Worm (Caenorhabditis elegans): ENCODE results near the gene lov-1.

The lov-1 gene

DNA sequence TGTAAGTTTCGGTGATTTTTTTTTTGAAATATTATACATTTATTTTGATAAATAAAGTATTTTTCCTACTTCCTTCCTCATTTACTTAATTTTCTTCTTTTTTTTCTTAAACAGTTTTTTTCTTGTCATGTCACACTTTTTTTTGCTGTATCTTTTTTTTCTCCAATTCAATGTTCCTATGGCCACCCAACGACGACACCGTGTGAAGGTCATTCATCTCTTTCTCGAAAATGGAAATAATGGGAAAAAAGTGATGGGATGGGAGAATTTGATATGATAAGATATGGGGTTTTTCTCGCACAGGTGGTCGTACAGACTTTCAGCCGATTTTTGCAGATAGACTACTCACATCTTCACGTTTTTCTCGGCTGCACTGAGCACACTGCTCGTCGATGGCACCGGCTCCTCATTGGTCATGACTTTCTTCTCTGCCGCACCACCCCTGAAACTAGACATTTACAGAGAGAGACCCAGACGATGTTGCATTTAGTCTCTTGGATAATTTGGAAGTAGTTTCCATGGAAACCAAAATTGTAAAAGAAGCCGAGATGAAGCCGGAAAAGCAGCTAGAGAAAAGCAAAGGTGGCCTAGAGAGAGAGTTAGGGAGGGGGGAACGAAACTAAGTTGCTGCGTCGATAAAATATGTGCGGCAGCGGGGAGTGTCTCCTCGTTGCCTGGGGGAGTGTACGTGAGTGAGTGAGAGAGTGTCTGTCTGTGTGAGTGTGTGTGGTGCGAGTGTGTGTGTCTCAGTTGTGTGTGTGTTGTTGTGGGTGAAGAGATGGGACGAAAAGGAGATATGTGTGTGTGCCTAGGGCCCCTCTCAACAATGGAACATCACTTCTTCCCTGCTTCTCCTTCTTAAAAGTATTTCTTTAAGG, 47.5 kb upstream of the lov-1 start, which contains the start of gene daf-19 (continued):
- peak; percentile 78 for TF ChIP-seq tra-1 (GFP tag; IDR thresholded peaks at IDR 0.05)
- TF ChIP-seq nhr-102 (tag; optimal IDR thresholded peaks at IDR 0.05), result no peak
- TF ChIP-seq nhr-28 (tag; optimal IDR thresholded peaks at IDR 0.05), result peak; percentile 56
- no peak for TF ChIP-seq Y48G9A.11 (GFP tag; IDR thresholded peaks at IDR 0.05)
- TF ChIP-seq jun-1 (tag; optimal IDR thresholded peaks at IDR 0.05), result no peak
- TF ChIP-seq skn-1 (tag; optimal IDR thresholded peaks at IDR 0.05), result no peak
- no peak; the same call in 1 of the 2 replicates for TF ChIP-seq lin-1 (GFP tag; IDR thresholded peaks at IDR 0.05)
- TF ChIP-seq vab-7 (GFP tag; IDR thresholded peaks at IDR 0.05), result no peak
- no peak for TF ChIP-seq Y5F2A.4 (GFP tag; optimal IDR thresholded peaks at IDR 0.05)
- TF ChIP-seq pqm-1 (tag; optimal IDR thresholded peaks at IDR 0.05), result no peak
- TF ChIP-seq F37D6.2 (tag; optimal IDR thresholded peaks at IDR 0.05), result peak; percentile 50
- no peak for TF ChIP-seq F26F4.8 (GFP tag; conservative IDR thresholded peaks at IDR 0.05)
- peak; percentile 65 for TF ChIP-seq mes-2 (tag; optimal IDR thresholded peaks at IDR 0.05; ENCODE audit: poor library complexity, severe bottlenecking)
- peak; percentile 71 for TF ChIP-seq ama-1 (optimal IDR thresholded peaks at IDR 0.05)
- TF ChIP-seq lin-15B (tag; optimal IDR thresholded peaks at IDR 0.05), result no peak
- TF ChIP-seq Y75B8A.6 (GFP tag; IDR thresholded peaks at IDR 0.05), result no peak
- TF ChIP-seq fos-1 (tag; optimal IDR thresholded peaks at IDR 0.05), result no peak
- TF ChIP-seq lin-13 (GFP tag; optimal IDR thresholded peaks at IDR 0.05), result peak; percentile 14
- no peak; the same call in 1 of the 2 replicates for TF ChIP-seq arid-1 (GFP tag; conservative IDR thresholded peaks at IDR 0.05)
- 0 out of 2 replicates have a peak, but pooled peaks have one; percentile 56 for TF ChIP-seq T26A8.4 (GFP tag; IDR thresholded peaks at IDR 0.05)
- TF ChIP-seq mxl-2 (GFP tag; conservative IDR thresholded peaks at IDR 0.05), result no peak
- TF ChIP-seq nhr-42 (GFP tag; IDR thresholded peaks at IDR 0.05), result no peak

DNA sequence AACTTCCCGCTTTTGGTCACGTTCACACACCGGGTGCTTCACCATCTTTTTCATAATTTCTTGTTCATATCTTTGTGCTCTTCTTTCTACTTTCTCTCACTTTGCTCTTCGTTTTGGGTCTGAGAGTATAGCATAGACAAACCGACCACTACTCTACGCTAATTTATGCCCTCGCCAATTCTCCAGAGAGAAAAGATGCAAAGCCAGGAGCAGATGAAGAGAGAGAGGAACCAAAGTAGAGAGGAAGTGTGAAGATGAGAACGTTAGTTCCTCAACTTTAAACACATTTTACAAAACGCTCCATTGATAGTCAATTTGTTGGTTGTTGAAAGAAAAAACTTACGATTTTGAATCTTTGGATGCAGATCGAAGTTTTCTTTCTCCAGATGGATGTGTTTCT, 46.1 kb upstream of the lov-1 start:
- TF ChIP-seq spr-1 (tag; optimal IDR thresholded peaks at IDR 0.05), result no peak
- TF ChIP-seq dmd-8 (GFP tag; IDR thresholded peaks at IDR 0.05), result no peak
- no peak for TF ChIP-seq R02D3.7 (tag; optimal IDR thresholded peaks at IDR 0.05)
- TF ChIP-seq mes-2 (tag; optimal IDR thresholded peaks at IDR 0.05; ENCODE audit: poor library complexity, severe bottlenecking), result no peak
- no peak for TF ChIP-seq F44E2.7 (GFP tag; IDR thresholded peaks at IDR 0.05)

DNA sequence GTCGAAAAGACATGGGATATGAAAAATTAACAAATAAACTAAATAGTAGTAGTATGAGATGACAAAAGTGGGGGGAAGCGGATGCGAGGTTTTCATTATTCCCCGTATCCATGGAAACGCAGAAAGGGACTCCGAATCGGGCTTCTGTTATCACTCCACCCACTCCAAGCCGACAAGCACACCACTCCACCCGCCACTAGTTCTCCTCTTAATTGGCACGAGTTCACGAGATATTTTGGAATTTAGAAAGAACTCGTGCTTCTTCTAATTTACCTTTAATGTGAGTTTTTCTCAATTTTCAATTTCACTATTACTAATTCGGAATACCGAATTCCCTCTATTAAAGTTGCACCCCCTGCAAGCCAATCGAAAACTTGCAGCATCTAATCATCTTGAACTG, 44.7 kb upstream of the lov-1 start:
- TF ChIP-seq unc-62 (GFP tag; optimal IDR thresholded peaks at IDR 0.05 in 1 of 2) (peak in 1 of 2 experiments; percentile 29), unc-62 (tag; optimal IDR thresholded peaks at IDR 0.05) (no peak), daf-8 (GFP tag; IDR thresholded peaks at IDR 0.05) (no peak)

DNA sequence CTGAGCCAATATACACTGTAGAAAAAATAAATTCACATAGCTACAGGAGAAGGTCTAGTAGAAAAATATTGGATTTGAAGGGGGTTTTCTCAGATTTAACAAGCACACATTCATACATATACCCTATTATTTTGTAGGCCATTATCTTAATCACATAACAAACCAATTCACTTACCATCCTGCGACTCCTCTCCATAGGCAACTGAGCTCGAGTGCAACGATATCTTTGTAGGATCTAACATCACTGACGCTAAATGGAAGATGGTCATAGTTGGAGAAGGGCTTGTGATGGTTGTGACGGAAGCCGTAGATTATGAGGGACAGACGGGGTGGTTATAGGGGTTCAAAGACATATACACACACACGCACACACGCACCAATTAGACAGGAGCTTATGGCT, 42.5 kb upstream of the lov-1 start:
- TF ChIP-seq mdl-1 (tag; optimal IDR thresholded peaks at IDR 0.05) (no peak), aha-1 (tag) (peak; percentile 66)

DNA sequence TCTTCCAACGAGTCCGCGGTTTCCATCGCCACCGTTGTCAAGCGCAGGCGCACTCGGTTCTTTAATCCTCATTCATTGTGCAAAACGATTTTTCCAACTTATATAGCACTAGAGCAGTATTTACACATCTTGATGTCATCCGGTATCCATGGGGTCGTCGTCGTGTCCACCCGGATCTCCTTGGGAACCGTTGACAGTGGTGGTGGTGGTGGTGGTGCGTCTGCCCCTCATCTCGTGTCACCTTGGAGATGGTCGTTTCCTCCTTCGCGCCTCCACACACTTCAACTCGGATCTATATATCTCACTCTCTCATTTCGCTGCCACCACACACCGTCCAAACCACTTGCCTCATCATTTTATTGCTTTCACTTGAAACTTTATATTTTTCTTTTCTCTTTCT, 41.2 kb upstream of the lov-1 start:
- TF ChIP-seq unc-39 (tag; optimal IDR thresholded peaks at IDR 0.05) (no peak), nhr-11 (tag; optimal IDR thresholded peaks at IDR 0.05) (peak; percentile 24), mes-2 (tag; optimal IDR thresholded peaks at IDR 0.05; ENCODE audit: poor library complexity, severe bottlenecking) (no peak)
